Fruit fly (Drosophila melanogaster): ENCODE results near the gene CG13674.

CG13674 gene

DNA sequence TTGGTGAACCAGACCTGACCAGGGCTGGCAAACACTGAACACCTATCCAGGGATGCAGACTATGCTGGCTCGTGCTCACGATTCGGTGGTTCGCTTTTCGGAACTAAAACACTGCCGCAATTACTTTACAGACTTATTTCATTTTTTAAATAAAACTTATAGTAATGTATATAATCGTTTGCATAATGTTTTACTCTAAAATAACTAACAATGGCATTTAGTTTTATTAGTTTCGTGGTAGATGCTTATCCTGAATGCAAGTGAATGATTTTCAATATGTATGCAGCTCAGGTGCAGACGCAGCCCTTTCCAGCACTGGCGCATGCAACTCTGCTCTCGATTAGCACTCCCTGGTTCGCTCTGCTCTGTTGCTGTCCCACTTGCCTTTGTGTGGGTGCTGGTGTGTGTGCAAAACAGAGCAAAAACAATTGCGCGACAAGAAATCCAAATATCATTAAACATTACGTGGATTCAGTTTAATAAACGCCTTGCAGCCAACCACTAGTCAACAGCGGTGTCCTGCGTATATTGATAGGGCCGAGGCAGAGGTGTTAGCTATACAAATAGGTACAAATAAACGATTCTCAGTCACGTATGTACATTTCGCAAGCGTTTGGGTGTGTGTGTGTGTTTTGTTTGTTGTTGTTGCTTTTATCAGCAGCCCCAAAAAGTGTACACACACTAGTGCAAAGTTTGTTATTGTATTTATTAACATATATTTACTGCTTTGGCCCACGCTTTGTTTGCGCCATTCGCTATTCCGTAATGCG is 32.0 kb downstream of the CG13674 start, which contains the start of the genes ERR and Atg18a (continued):
- TF ChIP-seq CG2129 (GFP tag; IDR thresholded peaks at IDR 0.05; ENCODE audit: partially characterized antibody) (0 out of 2 replicates have a peak, but pooled peaks have one; percentile 13), grn (GFP tag; optimal IDR thresholded peaks at IDR 0.05) (no peak), Fer3 (tag; optimal IDR thresholded peaks at IDR 0.05) (peak; percentile 82), cad (GFP tag; optimal IDR thresholded peaks at IDR 0.05) (no peak), CG2889 (GFP tag; IDR thresholded peaks at IDR 0.05) (peak; percentile 77), Dll (GFP tag; IDR thresholded peaks at IDR 0.05; ENCODE audit: partially characterized antibody) (peak; percentile 67), Lhr (GFP tag; optimal IDR thresholded peaks at IDR 0.05) (peak; percentile 82), CG12104 (GFP tag; optimal IDR thresholded peaks at IDR 0.05) (peak; percentile 58), CG14014 (GFP tag; IDR thresholded peaks at IDR 0.05) (peak; percentile 85), inv (GFP tag; IDR thresholded peaks at IDR 0.05; ENCODE audit: partially characterized antibody) (peak; percentile 61; the same call in 1 of the 2 replicates), CG4360 (GFP tag; IDR thresholded peaks at IDR 0.05) (peak; percentile 85), CG2199 (GFP tag; IDR thresholded peaks at IDR 0.05) (peak; percentile 51; the same call in 1 of the 3 replicates), CG6765 (GFP tag; optimal IDR thresholded peaks at IDR 0.05) (no peak), CG30403 (GFP tag; optimal IDR thresholded peaks at IDR 0.05) (peak; percentile 93), CG13123 (GFP tag; optimal IDR thresholded peaks at IDR 0.05) (peak; percentile 77), stwl (tag; optimal IDR thresholded peaks at IDR 0.05) (peak; percentile 98), CG11085 (GFP tag; IDR thresholded peaks at IDR 0.05) (peak; percentile 88), Hr3 (GFP tag; optimal IDR thresholded peaks at IDR 0.05) (peak; percentile 91), D19B (GFP tag; optimal IDR thresholded peaks at IDR 0.05) (peak; percentile 60), CG12769 (tag; optimal IDR thresholded peaks at IDR 0.05) (peak; percentile 77), Trl (optimal IDR thresholded peaks at IDR 0.05) (peak in 1 of 2 experiments; percentile 49), Trl (GFP tag; optimal IDR thresholded peaks at IDR 0.05) (peak; percentile 84), sob (GFP tag; IDR thresholded peaks at IDR 0.05) (peak; percentile 93), exex (tag; optimal IDR thresholded peaks at IDR 0.05) (peak; percentile 50), br (optimal IDR thresholded peaks at IDR 0.05) (no peak), kah (GFP tag; optimal IDR thresholded peaks at IDR 0.05) (peak; percentile 3), CG9876 (GFP tag; optimal IDR thresholded peaks at IDR 0.05) (peak; percentile 80), CG7745 (tag; optimal IDR thresholded peaks at IDR 0.05) (no peak), CG13287 (GFP tag; IDR thresholded peaks at IDR 0.05; ENCODE audit: partially characterized antibody) (peak; percentile 70), CG17328 (GFP tag; IDR thresholded peaks at IDR 0.05) (peak; percentile 64), sna (GFP tag; IDR thresholded peaks at IDR 0.05; ENCODE audit: partially characterized antibody) (no peak), Fer1 (GFP tag; optimal IDR thresholded peaks at IDR 0.05) (peak; percentile 68), tin (GFP tag; optimal IDR thresholded peaks at IDR 0.05) (peak; percentile 82), cato (GFP tag; optimal IDR thresholded peaks at IDR 0.05; ENCODE audit: borderline replicate concordance) (peak; percentile 59), CG30431 (GFP tag; optimal IDR thresholded peaks at IDR 0.05) (peak; percentile 74), CG3065 (GFP tag; optimal IDR thresholded peaks at IDR 0.05) (peak; percentile 13), CG10959 (GFP tag; IDR thresholded peaks at IDR 0.05) (peak; percentile 41; the same call in 1 of the 2 replicates), ac (GFP tag; optimal IDR thresholded peaks at IDR 0.05) (no peak), vvl (GFP tag; IDR thresholded peaks at IDR 0.05) (peak; percentile 85), her (GFP tag; optimal IDR thresholded peaks at IDR 0.05) (peak; percentile 57), fd96Cb (tag; optimal IDR thresholded peaks at IDR 0.05) (peak; percentile 77), CG4730 (GFP tag; IDR thresholded peaks at IDR 0.05) (peak; percentile 82), CG14050 (GFP tag; IDR thresholded peaks at IDR 0.05) (peak; percentile 70), HmgD (GFP tag; optimal IDR thresholded peaks at IDR 0.05) (peak; percentile 79), zen (tag; optimal IDR thresholded peaks at IDR 0.05) (peak; percentile 74), tna (GFP tag; IDR thresholded peaks at IDR 0.05; ENCODE audit: partially characterized antibody) (no peak), eve (GFP tag; optimal IDR thresholded peaks at IDR 0.05) (no peak), jing (GFP tag; optimal IDR thresholded peaks at IDR 0.05) (no peak), bsh (GFP tag; optimal IDR thresholded peaks at IDR 0.05) (peak in 1 of 2 experiments; percentile 73)

Measured in whole organism, embryonic.